Fruit fly (Drosophila melanogaster): ENCODE results near the gene RanGAP.

- no peak for TF ChIP-seq insv (optimal IDR thresholded peaks at IDR 0.05)
- TF ChIP-seq ttk (optimal IDR thresholded peaks at IDR 0.05): no peak
- TF ChIP-seq h (optimal IDR thresholded peaks at IDR 0.05): no peak
- TF ChIP-seq Sin3A (optimal IDR thresholded peaks at IDR 0.05): no peak
Observed at dm6 chr2L:19393703-19394210, 48.0 kb upstream of the RanGAP start, which contains the start of gene CG31798.
